Worm (Caenorhabditis elegans): ENCODE measurements around the gene vha-5.
A peak's percentile ranks its signal among the peaks of the same experiment; 100 is the strongest.

Gene vha-5

ce11 chrIV:8289580-8290323 is 14.0 kb upstream of the vha-5 start, which contains the start of gene daf-31 (continued):
- TF ChIP-seq nhr-111 (GFP tag; optimal IDR thresholded peaks at IDR 0.05) (no peak), lin-15B (tag; optimal IDR thresholded peaks at IDR 0.05) (no peak), jun-1 (tag; optimal IDR thresholded peaks at IDR 0.05) (no peak), ceh-44 (GFP tag; IDR thresholded peaks at IDR 0.05) (no peak), ZK546.5 (tag; optimal IDR thresholded peaks at IDR 0.05) (no peak), lim-7 (GFP tag; IDR thresholded peaks at IDR 0.05) (no peak), lir-3 (tag; optimal IDR thresholded peaks at IDR 0.05) (no peak), vab-7 (GFP tag; IDR thresholded peaks at IDR 0.05) (no peak), mdt-29 (GFP tag; IDR thresholded peaks at IDR 0.05) (no peak), pha-4 (GFP tag; IDR thresholded peaks at IDR 0.05) (no peak), pha-4 (tag; optimal IDR thresholded peaks at IDR 0.05) (peak; percentile 39), saeg-2 (GFP tag; IDR thresholded peaks at IDR 0.05) (no peak), daf-19 (GFP tag; conservative IDR thresholded peaks at IDR 0.05) (no peak), nhr-102 (tag; optimal IDR thresholded peaks at IDR 0.05) (no peak), nhr-25 (tag; optimal IDR thresholded peaks at IDR 0.05; ENCODE audit: borderline replicate concordance, insufficient read depth) (no peak), T20F7.1 (GFP tag; optimal IDR thresholded peaks at IDR 0.05) (peak; percentile 26), nhr-11 (tag; optimal IDR thresholded peaks at IDR 0.05) (no peak), T26A8.4 (GFP tag; IDR thresholded peaks at IDR 0.05) (no peak), F26F4.8 (GFP tag; conservative IDR thresholded peaks at IDR 0.05) (no peak), egl-43 (GFP tag; IDR thresholded peaks at IDR 0.05) (no peak), mdl-1 (tag; optimal IDR thresholded peaks at IDR 0.05) (peak in 1 of 2 experiments; percentile 17), hmg-1.1 (GFP tag; IDR thresholded peaks at IDR 0.05) (no peak), attf-4 (tag; optimal IDR thresholded peaks at IDR 0.05) (no peak), lin-29 (GFP tag; IDR thresholded peaks at IDR 0.05) (no peak), nhr-77 (tag; optimal IDR thresholded peaks at IDR 0.05) (no peak), zip-11 (GFP tag; IDR thresholded peaks at IDR 0.05) (no peak), nhr-6 (tag; optimal IDR thresholded peaks at IDR 0.05) (peak; percentile 56), zip-2 (tag; optimal IDR thresholded peaks at IDR 0.05) (no peak), R02D3.7 (tag; optimal IDR thresholded peaks at IDR 0.05) (no peak), lin-13 (GFP tag; optimal IDR thresholded peaks at IDR 0.05) (peak; percentile 24), rbr-2 (tag; optimal IDR thresholded peaks at IDR 0.05) (peak; percentile 36), nhr-10 (tag; optimal IDR thresholded peaks at IDR 0.05) (no peak), ama-1 (optimal IDR thresholded peaks at IDR 0.05) (peak; percentile 7), dve-1 (tag; optimal IDR thresholded peaks at IDR 0.05; ENCODE audit: insufficient read depth) (peak; percentile 36), nhr-41 (GFP tag; IDR thresholded peaks at IDR 0.05) (no peak), daf-8 (GFP tag; IDR thresholded peaks at IDR 0.05) (no peak), skn-1 (tag; optimal IDR thresholded peaks at IDR 0.05) (no peak), Y5F2A.4 (GFP tag; optimal IDR thresholded peaks at IDR 0.05) (no peak), aly-2 (tag; optimal IDR thresholded peaks at IDR 0.05) (no peak), php-3 (GFP tag; IDR thresholded peaks at IDR 0.05) (no peak), F10B5.3 (tag; optimal IDR thresholded peaks at IDR 0.05) (no peak), snpc-1.2 (GFP tag; IDR thresholded peaks at IDR 0.05) (no peak), duxl-1 (tag; optimal IDR thresholded peaks at IDR 0.05; ENCODE audit: poor library complexity) (no peak), madf-5 (GFP tag; IDR thresholded peaks at IDR 0.05) (no peak), hlh-11 (tag; optimal IDR thresholded peaks at IDR 0.05) (peak; percentile 0), hif-1 (tag; optimal IDR thresholded peaks at IDR 0.05) (no peak), fkh-10 (GFP tag; optimal IDR thresholded peaks at IDR 0.05) (no peak), spr-3 (GFP tag; optimal IDR thresholded peaks at IDR 0.05) (no peak), madf-9 (GFP tag; conservative IDR thresholded peaks at IDR 0.05) (no peak), Y48G9A.11 (GFP tag; IDR thresholded peaks at IDR 0.05) (no peak), Y105C5A.15 (GFP tag; IDR thresholded peaks at IDR 0.05) (no peak)
